Worm (Caenorhabditis elegans): ENCODE measurements around the gene unc-130.

DNA sequence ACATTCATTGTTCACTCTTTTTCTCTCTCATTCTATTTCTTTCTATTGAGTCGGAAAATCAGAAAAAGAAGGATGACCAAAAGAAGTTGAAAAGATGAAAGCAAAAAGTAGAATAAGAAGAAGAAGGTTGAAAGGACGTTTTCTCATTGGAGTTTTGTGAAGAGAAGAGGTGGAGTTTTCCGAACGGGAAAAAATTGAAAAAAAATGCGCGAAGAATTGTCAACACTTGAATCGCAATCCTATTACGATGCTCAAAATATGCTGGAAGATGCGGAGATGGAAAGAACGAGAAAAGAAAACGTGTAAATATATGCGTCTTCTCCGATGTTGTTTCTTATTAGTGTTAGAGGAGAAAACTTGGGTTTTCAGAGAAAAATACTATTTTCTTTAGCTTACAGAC is 51.6 kb downstream of the unc-130 start:
- TF ChIP-seq W03F9.2 (tag; optimal IDR thresholded peaks at IDR 0.05) = no peak
- no peak for TF ChIP-seq him-1 (tag; optimal IDR thresholded peaks at IDR 0.05)
